Fruit fly (Drosophila melanogaster): Measurements from ENCODE around the gene boss.

The boss gene

dm6 chr3R:26013664-26013948, 51.8 kb downstream of the boss start (continued):
- TF ChIP-seq D19A (tag; optimal IDR thresholded peaks at IDR 0.05), result no peak
- TF ChIP-seq CG13287 (GFP tag; IDR thresholded peaks at IDR 0.05; ENCODE audit: partially characterized antibody), result no peak
- no peak for TF ChIP-seq Dref (GFP tag; IDR thresholded peaks at IDR 0.05)
- TF ChIP-seq Ravus (GFP tag; IDR thresholded peaks at IDR 0.05), result no peak
- no peak for TF ChIP-seq Fer2 (tag; optimal IDR thresholded peaks at IDR 0.05)
- 0 out of 2 replicates have a peak, but pooled peaks have one; percentile 2 for TF ChIP-seq CG32532 (GFP tag; IDR thresholded peaks at IDR 0.05)
- no peak for TF ChIP-seq Hr3 (GFP tag; optimal IDR thresholded peaks at IDR 0.05)
- no peak for TF ChIP-seq D (optimal IDR thresholded peaks at IDR 0.05)
- TF ChIP-seq D (GFP tag; optimal IDR thresholded peaks at IDR 0.05), result no peak
- TF ChIP-seq kni (GFP tag; optimal IDR thresholded peaks at IDR 0.05), result peak; percentile 63
- no peak for TF ChIP-seq toy (GFP tag; IDR thresholded peaks at IDR 0.05)

dm6 chr3R:26014262-26014833, 52.6 kb downstream of the boss start, which contains the start of gene Kaz-m1:
Gene Kaz-m1, plus strand, starts transcription at chr3R:26014721.
- TF ChIP-seq CG3407 (GFP tag; optimal IDR thresholded peaks at IDR 0.05) (peak; percentile 14), dimm (GFP tag; IDR thresholded peaks at IDR 0.05) (no peak), CG12391 (tag; optimal IDR thresholded peaks at IDR 0.05) (peak; percentile 69), CG12155 (GFP tag; optimal IDR thresholded peaks at IDR 0.05) (peak; percentile 30), grn (GFP tag; optimal IDR thresholded peaks at IDR 0.05) (peak; percentile 67), CG12659 (GFP tag; optimal IDR thresholded peaks at IDR 0.05) (peak; percentile 22), CG3281 (GFP tag; optimal IDR thresholded peaks at IDR 0.05) (peak; percentile 31), Hr78 (GFP tag; optimal IDR thresholded peaks at IDR 0.05) (peak in 1 of 2 experiments; percentile 22), CG15696 (tag; optimal IDR thresholded peaks at IDR 0.05) (peak; percentile 51), exex (tag; optimal IDR thresholded peaks at IDR 0.05) (peak; percentile 41), tap (tag; optimal IDR thresholded peaks at IDR 0.05) (peak; percentile 59), cwo (GFP tag; optimal IDR thresholded peaks at IDR 0.05) (peak; percentile 47), CG17385 (GFP tag; optimal IDR thresholded peaks at IDR 0.05) (peak; percentile 46), CG4730 (GFP tag; IDR thresholded peaks at IDR 0.05) (no peak), az2 (GFP tag; optimal IDR thresholded peaks at IDR 0.05) (peak; percentile 19), CG10366 (GFP tag; IDR thresholded peaks at IDR 0.05) (0 out of 2 replicates have a peak, but pooled peaks have one; percentile 13), odd (GFP tag; optimal IDR thresholded peaks at IDR 0.05) (peak; percentile 7), Hr51 (GFP tag; optimal IDR thresholded peaks at IDR 0.05) (peak in 1 of 2 experiments; percentile 66), ranshi (GFP tag; IDR thresholded peaks at IDR 0.05) (0 out of 2 replicates have a peak, but pooled peaks have one; percentile 8), sob (GFP tag; IDR thresholded peaks at IDR 0.05) (0 out of 2 replicates have a peak, but pooled peaks have one; percentile 24), zen (tag; optimal IDR thresholded peaks at IDR 0.05) (peak; percentile 26), Ptx1 (GFP tag; IDR thresholded peaks at IDR 0.05) (peak; percentile 48), CG10267 (tag; optimal IDR thresholded peaks at IDR 0.05) (peak; percentile 66), lilli (GFP tag; optimal IDR thresholded peaks at IDR 0.05) (no peak), esg (GFP tag; conservative IDR thresholded peaks at IDR 0.05) (no peak), CG11695 (GFP tag; IDR thresholded peaks at IDR 0.05) (peak; percentile 59; the same call in 1 of the 3 replicates), Dbx (GFP tag; IDR thresholded peaks at IDR 0.05) (no peak), shn (GFP tag; optimal IDR thresholded peaks at IDR 0.05) (no peak), Med (GFP tag) (peak; percentile 39), sim (GFP tag; IDR thresholded peaks at IDR 0.05) (peak; percentile 48; the same call in 1 of the 2 replicates), CG13624 (GFP tag; optimal IDR thresholded peaks at IDR 0.05) (no peak), CG1529 (GFP tag; optimal IDR thresholded peaks at IDR 0.05) (peak; percentile 33), D (optimal IDR thresholded peaks at IDR 0.05) (no peak), D (GFP tag; optimal IDR thresholded peaks at IDR 0.05) (peak; percentile 17), CoRest (tag; optimal IDR thresholded peaks at IDR 0.05) (peak; percentile 77), CG42726 (GFP tag; IDR thresholded peaks at IDR 0.05; ENCODE audit: partially characterized antibody) (no peak), CG7839 (tag; optimal IDR thresholded peaks at IDR 0.05) (peak; percentile 74), Sox100B (GFP tag; optimal IDR thresholded peaks at IDR 0.05) (peak; percentile 44), CG17361 (GFP tag; IDR thresholded peaks at IDR 0.05) (peak; percentile 76), Blimp-1 (GFP tag; optimal IDR thresholded peaks at IDR 0.05) (peak; percentile 57)
